Worm (Caenorhabditis elegans) whole organism, L3 larva: Measurements from ENCODE around the gene srd-40.

Experiments
- R02D3.7 ChIP-seq: fragments of 150-350 bp; optimal IDR thresholded peaks from 2 replicates; lab custom pipeline; 2014; ENCODE audit warnings: missing biosample characterization, missing genetic modification characterization
- ZK546.5 ChIP-seq: sonication (generic microtip); optimal IDR thresholded peaks from 2 replicates; lab custom pipeline; 2017; ENCODE audit warnings: missing biosample characterization, missing genetic modification characterization
- ceh-28 ChIP-seq: fragments of 150-350 bp; optimal IDR thresholded peaks from 2 replicates; lab custom pipeline; 2014; ENCODE audit warnings: missing biosample characterization, missing genetic modification reagents, missing genetic modification characterization
- ceh-82 ChIP-seq: fragments of 150-350 bp; optimal IDR thresholded peaks from 2 replicates; lab custom pipeline; 2014; ENCODE audit warnings: missing biosample characterization, missing genetic modification characterization
- ceh-9 ChIP-seq: sonication (generic microtip); optimal IDR thresholded peaks from 2 replicates; lab custom pipeline; 2018; ENCODE audit warnings: missing biosample characterization, missing genetic modification characterization
- daf-12 ChIP-seq: fragments of 150-350 bp; optimal IDR thresholded peaks from 2 replicates; lab custom pipeline; 2014; ENCODE audit warnings: missing biosample characterization, missing genetic modification reagents, missing genetic modification characterization
- egl-27 ChIP-seq: sonication (generic microtip); optimal IDR thresholded peaks from 4 replicates; lab custom pipeline; 2017; ENCODE audit warnings: missing biosample characterization, missing genetic modification reagents, missing genetic modification characterization
- egl-5 ChIP-seq: fragments of 150-350 bp; optimal IDR thresholded peaks from 2 replicates; lab custom pipeline; 2017; ENCODE audit warnings: missing biosample characterization, missing genetic modification reagents, missing genetic modification characterization, inconsistent platforms
- elt-1 ChIP-seq: fragments of 150-350 bp; optimal IDR thresholded peaks from 2 replicates; lab custom pipeline; 2014; ENCODE audit warnings: missing biosample characterization, missing genetic modification characterization
- elt-2 ChIP-seq: sonication (generic microtip); optimal IDR thresholded peaks from 2 replicates; lab custom pipeline; 2016; ENCODE audit warnings: missing genetic modification reagents, mild to moderate bottlenecking, missing genetic modification characterization, missing compliant biosample characterization
- elt-3 ChIP-seq, 3 experiments: fragments of 150-350 bp in 1 of 3; sonication (generic microtip) in 2 of 3; optimal IDR thresholded peaks; 2 replicates in 2 of 3; 4 replicates in 1 of 3; lab custom pipeline; 2014 to 2017; ENCODE audit warnings: missing biosample characterization in 3 of 3, missing genetic modification characterization in 3 of 3
- eor-1 ChIP-seq, 2 experiments: fragments of 150-350 bp; optimal IDR thresholded peaks; 2 replicates each; lab custom pipeline; 2014 to 2018; ENCODE audit warnings: missing biosample characterization in 2 of 2, missing genetic modification characterization in 2 of 2
- fkh-2 ChIP-seq: fragments of 150-350 bp; optimal IDR thresholded peaks from 2 replicates; lab custom pipeline; 2014; ENCODE audit warnings: missing biosample characterization, missing genetic modification reagents, missing genetic modification characterization
- hmg-11 ChIP-seq: sonication (generic microtip); optimal IDR thresholded peaks from 2 replicates; lab custom pipeline; 2016; ENCODE audit warnings: missing genetic modification characterization, missing compliant biosample characterization
- jun-1 ChIP-seq: fragments of 150-350 bp; optimal IDR thresholded peaks from 2 replicates; lab custom pipeline; 2014; ENCODE audit warnings: missing biosample characterization, missing genetic modification reagents, missing genetic modification characterization
- lin-15B ChIP-seq: fragments of 150-350 bp; optimal IDR thresholded peaks from 2 replicates; lab custom pipeline; 2014; ENCODE audit warnings: missing biosample characterization, missing genetic modification characterization
- mdl-1 ChIP-seq: fragments of 150-350 bp; optimal IDR thresholded peaks from 2 replicates; lab custom pipeline; 2014; ENCODE audit warnings: missing biosample characterization, missing genetic modification characterization
- mml-1 ChIP-seq: fragments of 150-350 bp; sonication (generic microtip); optimal IDR thresholded peaks from 3 replicates; lab custom pipeline; 2014; ENCODE audit warnings: missing biosample characterization, missing genetic modification characterization
- nfya-1 ChIP-seq: sonication (generic microtip); optimal IDR thresholded peaks from 2 replicates; lab custom pipeline; 2017; ENCODE audit warnings: missing genetic modification characterization, mild to moderate bottlenecking, missing compliant biosample characterization, antibody characterized with exemption, moderate library complexity; ENCODE audit not compliant: insufficient read depth
- nhr-11 ChIP-seq: fragments of 150-350 bp; optimal IDR thresholded peaks from 2 replicates; lab custom pipeline; 2014; ENCODE audit warnings: missing biosample characterization, missing genetic modification characterization
- nhr-23 ChIP-seq: fragments of 150-350 bp; optimal IDR thresholded peaks from 2 replicates; lab custom pipeline; 2014; ENCODE audit warnings: missing biosample characterization, missing genetic modification reagents, missing genetic modification characterization
- nhr-237 ChIP-seq: fragments of 150-350 bp; optimal IDR thresholded peaks from 2 replicates; lab custom pipeline; 2014; ENCODE audit warnings: missing biosample characterization, missing genetic modification characterization
- nhr-25 ChIP-seq: sonication (generic microtip); optimal IDR thresholded peaks from 2 replicates; lab custom pipeline; 2017; ENCODE audit warnings: missing biosample characterization, missing genetic modification characterization
- nhr-43 ChIP-seq: sonication (generic microtip); optimal IDR thresholded peaks from 2 replicates; lab custom pipeline; 2016; ENCODE audit warnings: mild to moderate bottlenecking, missing genetic modification characterization, missing compliant biosample characterization; ENCODE audit not compliant: poor library complexity, severe bottlenecking
- nhr-67 ChIP-seq: fragments of 150-350 bp; optimal IDR thresholded peaks from 2 replicates; lab custom pipeline; 2014; ENCODE audit warnings: missing biosample characterization, missing genetic modification characterization
- nhr-77 ChIP-seq: fragments of 150-350 bp; optimal IDR thresholded peaks from 2 replicates; lab custom pipeline; 2014; ENCODE audit warnings: missing biosample characterization, missing genetic modification characterization
- pha-4 ChIP-seq: fragments of 150-350 bp; optimal IDR thresholded peaks from 2 replicates; lab custom pipeline; 2014; ENCODE audit warnings: missing biosample characterization, missing genetic modification reagents, missing genetic modification characterization
- pqm-1 ChIP-seq: fragments of 150-350 bp; optimal IDR thresholded peaks from 2 replicates; lab custom pipeline; 2017; ENCODE audit warnings: missing biosample characterization, missing genetic modification characterization, inconsistent platforms
- sea-2 ChIP-seq: fragments of 150-350 bp; sonication (generic microtip); optimal IDR thresholded peaks from 4 replicates; lab custom pipeline; 2014; ENCODE audit warnings: missing biosample characterization, missing genetic modification reagents, missing genetic modification characterization
- skn-1 ChIP-seq: fragments of 150-350 bp; optimal IDR thresholded peaks from 2 replicates; lab custom pipeline; 2014; ENCODE audit warnings: missing biosample characterization, missing genetic modification characterization
- snpc-4 ChIP-seq: fragments of 150-350 bp; optimal IDR thresholded peaks from 2 replicates; lab custom pipeline; 2014; ENCODE audit warnings: missing biosample characterization, missing genetic modification characterization
- ztf-11 ChIP-seq: fragments of 150-350 bp; optimal IDR thresholded peaks from 2 replicates; lab custom pipeline; 2014; ENCODE audit warnings: missing biosample characterization, missing genetic modification characterization

The srd-40 gene

ce11 chrX:12348329-12348728, 24.8 kb downstream of the srd-40 start, which contains the start of gene F42F12.14:
TSS of gene F42F12.14 (plus strand) at chrX:12348629.
- TF ChIP-seq fkh-2 (tag; lab: Kevin White, UChicago) (no peak), nhr-43 (tag; lab: Kevin White, UChicago) (no peak), elt-1 (tag; lab: Kevin White, UChicago) (no peak), jun-1 (tag; lab: Kevin White, UChicago) (no peak), nhr-67 (tag; lab: Kevin White, UChicago) (no peak), R02D3.7 (tag; lab: Kevin White, UChicago) (no peak), nhr-77 (tag; lab: Kevin White, UChicago) (no peak)
- TF ChIP-seq, all 47 proteins: peak for 0

ce11 chrX:12350207-12350606, 26.7 kb downstream of the srd-40 start, which contains the start of gene F42F12.3:
TSS of gene F42F12.3 (plus strand) at chrX:12350578.
- TF ChIP-seq pqm-1 (tag; lab: Kevin White, UChicago): peak; percentile 45
- TF ChIP-seq elt-2 (tag; lab: Kevin White, UChicago): peak; percentile 15
- no peak for TF ChIP-seq egl-27 (tag; lab: Kevin White, UChicago)
- TF ChIP-seq pha-4 (tag; lab: Kevin White, UChicago): peak; percentile 55
- peak; percentile 14 for TF ChIP-seq nhr-23 (tag; lab: Kevin White, UChicago)

ce11 chrX:12352872-12353271, 29.3 kb downstream of the srd-40 start, which contains the start of gene F42F12.4:
TSS of gene F42F12.4 (minus strand) at chrX:12352947.
- TF ChIP-seq nhr-25 (tag; lab: Kevin White, UChicago): no peak
- peak; percentile 3 for TF ChIP-seq pqm-1 (tag; lab: Kevin White, UChicago)
- TF ChIP-seq elt-2 (tag; lab: Kevin White, UChicago): peak; percentile 29
- peak; percentile 63 for TF ChIP-seq ceh-28 (tag; lab: Kevin White, UChicago)

ce11 chrX:12356581-12356980, 33.0 kb downstream of the srd-40 start, which contains the start of gene nspc-12:
TSS of gene nspc-12 (minus strand) at chrX:12356681.
- TF ChIP-seq lin-15B (tag; lab: Kevin White, UChicago) (no peak), nhr-11 (tag; lab: Kevin White, UChicago) (no peak), ztf-11 (no peak), daf-12 (tag; lab: Kevin White, UChicago) (no peak), nhr-77 (tag; lab: Kevin White, UChicago) (no peak), ZK546.5 (no peak), egl-5 (tag; lab: Kevin White, UChicago) (no peak), ceh-9 (tag; lab: Kevin White, UChicago) (no peak), hmg-11 (tag; lab: Kevin White, UChicago) (no peak), R02D3.7 (tag; lab: Kevin White, UChicago) (no peak), nhr-237 (tag; lab: Kevin White, UChicago) (no peak), nhr-25 (tag; lab: Kevin White, UChicago) (no peak), skn-1 (no peak)

ce11 chrX:12357127-12357526, 33.6 kb downstream of the srd-40 start, which contains the start of gene nspc-13:
TSS of gene nspc-13 (plus strand) at chrX:12357427.
- TF ChIP-seq elt-1 (tag; lab: Kevin White, UChicago) (no peak), ceh-9 (tag; lab: Kevin White, UChicago) (no peak), lin-15B (tag; lab: Kevin White, UChicago) (no peak), nfya-1 (tag; lab: Kevin White, UChicago) (no peak), mdl-1 (no peak), elt-3 (tag; optimal IDR thresholded peaks at IDR 0.05; lab: Kevin White, UChicago) (no peak), hmg-11 (tag; lab: Kevin White, UChicago) (no peak), mml-1 (no peak), ceh-82 (no peak), ZK546.5 (no peak), snpc-4 (tag; lab: Kevin White, UChicago) (no peak), sea-2 (GFP tag; lab: Kevin White, UChicago) (no peak), eor-1 (tag; optimal IDR thresholded peaks at IDR 0.05; lab: Kevin White, UChicago) (no peak), nhr-25 (tag; lab: Kevin White, UChicago) (no peak)
- TF ChIP-seq, all 47 proteins: peak for 0
